Worm (Caenorhabditis elegans) whole organism, mixed stage, embryonic: ENCODE data around the gene cyd-1.

Experiments
- ceh-43 ChIP-seq: fragments of 200-800 bp; sonication (Bioruptor generic); optimal IDR thresholded peaks from 2 replicates; lab custom pipeline; 2018; ENCODE audit warnings: mild to moderate bottlenecking, missing genetic modification characterization, moderate library complexity, missing compliant biosample characterization
- cnd-1 ChIP-seq: fragments of 200-800 bp; sonication (Bioruptor generic); optimal IDR thresholded peaks from 2 replicates; lab custom pipeline; 2018; ENCODE audit warnings: mild to moderate bottlenecking, missing genetic modification characterization, missing compliant biosample characterization
- lsy-2 ChIP-seq: fragments of 150-350 bp; optimal IDR thresholded peaks from 2 replicates; lab custom pipeline; 2014; ENCODE audit warnings: missing biosample characterization, missing genetic modification characterization
- mep-1 ChIP-seq: fragments of 150-350 bp; optimal IDR thresholded peaks from 2 replicates; lab custom pipeline; 2017; ENCODE audit warnings: missing biosample characterization, missing genetic modification reagents, missing genetic modification characterization, inconsistent platforms
- nhr-237 ChIP-seq: fragments of 150-350 bp; optimal IDR thresholded peaks from 2 replicates; lab custom pipeline; 2014; ENCODE audit warnings: missing biosample characterization, missing genetic modification characterization
- nhr-28 ChIP-seq: fragments of 150-350 bp; optimal IDR thresholded peaks from 2 replicates; lab custom pipeline; 2014; ENCODE audit warnings: missing biosample characterization, missing genetic modification characterization
- pha-4 ChIP-seq: fragments of 150-350 bp; optimal IDR thresholded peaks from 2 replicates; lab custom pipeline; 2018; ENCODE audit warnings: missing biosample characterization, missing genetic modification reagents, missing genetic modification characterization
- sem-2 ChIP-seq: fragments of 200-800 bp; sonication (Bioruptor generic); optimal IDR thresholded peaks from 2 replicates; lab custom pipeline; 2018; ENCODE audit warnings: mild to moderate bottlenecking, missing genetic modification characterization, missing compliant biosample characterization
- unc-39 ChIP-seq: fragments of 150-350 bp; optimal IDR thresholded peaks from 2 replicates; lab custom pipeline; 2014; ENCODE audit warnings: missing biosample characterization, missing genetic modification characterization
- unc-62 ChIP-seq: fragments of 150-350 bp; optimal IDR thresholded peaks from 2 replicates; lab custom pipeline; 2014; ENCODE audit warnings: missing biosample characterization, missing genetic modification reagents, missing genetic modification characterization
- ztf-11 ChIP-seq: fragments of 150-350 bp; optimal IDR thresholded peaks from 2 replicates; lab custom pipeline; 2014; ENCODE audit warnings: missing biosample characterization, missing genetic modification characterization

DNA sequence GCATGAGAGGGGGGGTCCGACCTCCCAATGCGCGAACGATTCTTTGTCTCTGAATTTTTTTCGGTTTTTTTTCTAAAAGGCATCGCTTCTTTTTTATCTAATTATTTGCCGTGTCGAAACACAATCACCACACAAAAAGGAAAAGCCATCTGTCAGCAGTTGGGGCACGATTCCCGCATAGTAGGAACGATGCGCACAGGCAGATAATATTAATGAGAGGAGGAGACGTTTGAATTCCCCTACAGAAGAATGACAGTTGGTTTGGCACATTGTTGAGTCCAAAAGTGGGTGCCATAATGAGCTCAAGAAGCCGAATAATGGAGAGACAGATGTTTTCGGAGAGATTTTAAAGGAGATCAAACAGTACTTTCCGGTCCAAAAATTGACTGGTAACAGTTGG, 4.3 kb downstream of the cyd-1 start:
- no peak for TF ChIP-seq ztf-11 (tag; lab: Kevin White, UChicago)
- no peak for TF ChIP-seq mep-1 (tag; lab: Kevin White, UChicago)
- peak; percentile 47 for TF ChIP-seq cnd-1
- TF ChIP-seq unc-62, result no peak
- TF ChIP-seq nhr-237, result no peak
- TF ChIP-seq ceh-43 (GFP tag; lab: Kevin White, UChicago), result no peak
- TF ChIP-seq lsy-2, result no peak
- TF ChIP-seq nhr-28, result no peak
- no peak for TF ChIP-seq sem-2 (GFP tag; lab: Kevin White, UChicago)
- TF ChIP-seq unc-39 (tag; lab: Kevin White, UChicago), result no peak
- no peak for TF ChIP-seq pha-4
